Fruit fly (Drosophila melanogaster) whole organism, embryonic: ENCODE data around the gene CG15152.

Source experiments
- Awh ChIP-seq: fragments of 200-800 bp; sonication (Bioruptor generic); IDR thresholded peaks from 2 replicates; pipeline ENCODE4, ENCODE4 v1.3.6; 2022; ENCODE audit warnings: missing biosample characterization, missing genetic modification characterization
- CG10267 ChIP-seq: fragments of 200-800 bp; sonication (Bioruptor generic); optimal IDR thresholded peaks from 2 replicates; lab custom pipeline; 2018; ENCODE audit warnings: missing biosample characterization, mild to moderate bottlenecking, missing genetic modification characterization, moderate library complexity
- CG10274 ChIP-seq: fragments of 200-800 bp; sonication (Bioruptor generic); optimal IDR thresholded peaks from 3 replicates; lab custom pipeline; 2017; ENCODE audit warnings: missing biosample characterization, mild to moderate bottlenecking, missing genetic modification characterization
- CG10543 ChIP-seq: fragments of 200-800 bp; sonication (Bioruptor generic); optimal IDR thresholded peaks from 3 replicates; lab custom pipeline; 2017; ENCODE audit warnings: missing biosample characterization, mild to moderate bottlenecking, missing genetic modification characterization, moderate library complexity
- CG14050 ChIP-seq: fragments of 200-800 bp; sonication (Bioruptor generic); IDR thresholded peaks from 3 replicates; pipeline ENCODE4 v1.3.6; 2022; ENCODE audit warnings: missing biosample characterization, missing genetic modification characterization
- CG18262 ChIP-seq: fragments of 200-800 bp; optimal IDR thresholded peaks from 3 replicates; lab custom pipeline; 2019; ENCODE audit warnings: missing biosample characterization, mild to moderate bottlenecking, missing genetic modification characterization, moderate library complexity
- CG18476 ChIP-seq: fragments of 200-800 bp; sonication (Bioruptor generic); optimal IDR thresholded peaks from 2 replicates; lab custom pipeline; 2016; ENCODE audit warnings: missing biosample characterization, mild to moderate bottlenecking, missing genetic modification characterization
- CG33213 ChIP-seq: fragments of 200-800 bp; sonication (Bioruptor generic); optimal IDR thresholded peaks from 3 replicates; lab custom pipeline; 2016; ENCODE audit warnings: missing biosample characterization, missing genetic modification characterization
- CG3995 ChIP-seq: fragments of 200-800 bp; sonication (Bioruptor generic); optimal IDR thresholded peaks from 3 replicates; lab custom pipeline; 2016; ENCODE audit warnings: missing biosample characterization, missing genetic modification characterization
- CG42726 ChIP-seq: fragments of 200-800 bp; sonication (Bioruptor generic); IDR thresholded peaks from 2 replicates; pipeline ENCODE4 v1.3.6; 2022; ENCODE audit warnings: missing biosample characterization, missing genetic modification characterization; ENCODE audit not compliant: partially characterized antibody
- CG4360 ChIP-seq: fragments of 200-800 bp; sonication (Bioruptor generic); IDR thresholded peaks from 2 replicates; pipeline ENCODE4 v1.3.6; 2022; ENCODE audit warnings: missing biosample characterization, missing genetic modification characterization
- CG4404 ChIP-seq: fragments of 200-800 bp; sonication (Bioruptor generic); IDR thresholded peaks from 2 replicates; pipeline ENCODE4 v1.3.6; 2022; ENCODE audit warnings: missing biosample characterization, missing genetic modification characterization
- CG4424 ChIP-seq: fragments of 200-800 bp; sonication (Bioruptor generic); optimal IDR thresholded peaks from 3 replicates; lab custom pipeline; 2016; ENCODE audit warnings: missing biosample characterization, missing genetic modification characterization
- CG4617 ChIP-seq: fragments of 200-800 bp; sonication (Bioruptor generic); optimal IDR thresholded peaks from 3 replicates; lab custom pipeline; 2016; ENCODE audit warnings: missing biosample characterization, missing genetic modification characterization, borderline replicate concordance
- CG4707 ChIP-seq: fragments of 200-800 bp; sonication (Bioruptor generic); optimal IDR thresholded peaks from 2 replicates; lab custom pipeline; 2018; ENCODE audit warnings: missing biosample characterization, mild to moderate bottlenecking, missing genetic modification characterization, moderate library complexity
- CG5953 ChIP-seq: fragments of 200-800 bp; sonication (Bioruptor generic); IDR thresholded peaks from 2 replicates; pipeline ENCODE4 v1.3.6; 2022; ENCODE audit warnings: missing biosample characterization, missing genetic modification characterization
- CG6272 ChIP-seq: fragments of 200-800 bp; sonication (Bioruptor generic); IDR thresholded peaks from 2 replicates; pipeline ENCODE4 v1.3.6; 2022; ENCODE audit warnings: missing biosample characterization, missing genetic modification characterization
- CG6765 ChIP-seq: fragments of 200-800 bp; sonication (Bioruptor generic); optimal IDR thresholded peaks from 3 replicates; lab custom pipeline; 2017; ENCODE audit warnings: missing biosample characterization, mild to moderate bottlenecking, missing genetic modification characterization
- CG7372 ChIP-seq: fragments of 200-800 bp; sonication (Bioruptor generic); IDR thresholded peaks from 2 replicates; pipeline ENCODE4 v1.3.6; 2022; ENCODE audit warnings: missing biosample characterization, missing genetic modification characterization
- CTCF ChIP-seq: fragments of 200-800 bp; sonication (Bioruptor generic); optimal IDR thresholded peaks from 2 replicates; lab custom pipeline; 2017; ENCODE audit warnings: missing biosample characterization, mild to moderate bottlenecking, missing genetic modification characterization, moderate library complexity
- Hr3 ChIP-seq: fragments of 200-800 bp; sonication (Bioruptor generic); optimal IDR thresholded peaks from 3 replicates; lab custom pipeline; 2016; ENCODE audit warnings: missing biosample characterization, missing genetic modification characterization
- MBD-R2 ChIP-seq: fragments of 200-800 bp; sonication (Bioruptor generic); IDR thresholded peaks from 2 replicates; pipeline ENCODE4 v1.3.6; 2022; ENCODE audit warnings: missing biosample characterization, missing genetic modification characterization
- Pdp1 ChIP-seq, 2 experiments: fragments of 200-800 bp; sonication (Bioruptor generic); optimal IDR thresholded peaks; 3 replicates each; lab custom pipeline; 2016; ENCODE audit warnings: missing biosample characterization in 2 of 2, missing genetic modification characterization in 2 of 2, mild to moderate bottlenecking in 1 of 2, moderate library complexity in 1 of 2
- Sry-δ ChIP-seq: fragments of 200-800 bp; sonication (Bioruptor generic); optimal IDR thresholded peaks from 2 replicates; lab custom pipeline; 2016; ENCODE audit warnings: missing biosample characterization, missing genetic modification characterization
- Ssrp ChIP-seq: fragments of 200-800 bp; sonication (Bioruptor generic); optimal IDR thresholded peaks from 2 replicates; lab custom pipeline; 2018; ENCODE audit warnings: missing biosample characterization, mild to moderate bottlenecking, missing genetic modification characterization, moderate library complexity
- Taf1 ChIP-seq: fragments of 200-800 bp; sonication (Bioruptor generic); IDR thresholded peaks from 2 replicates; pipeline ENCODE4 v1.3.6; 2022; ENCODE audit warnings: missing biosample characterization, missing genetic modification characterization
- amos ChIP-seq: fragments of 200-800 bp; sonication (Bioruptor generic); IDR thresholded peaks from 2 replicates; pipeline ENCODE4 v1.3.6; 2022; ENCODE audit warnings: missing biosample characterization, missing genetic modification characterization; ENCODE audit not compliant: partially characterized antibody
- cas ChIP-seq: fragments of 200-800 bp; sonication (Bioruptor generic); IDR thresholded peaks from 2 replicates; pipeline ENCODE4 v1.3.6; 2022; ENCODE audit warnings: missing biosample characterization, missing genetic modification characterization
- crp ChIP-seq, 2 experiments: fragments of 200-800 bp; sonication (Bioruptor generic); optimal IDR thresholded peaks; 2 replicates in 1 of 2; 3 replicates in 1 of 2; lab custom pipeline; 2017; ENCODE audit warnings: missing biosample characterization in 2 of 2, missing genetic modification characterization in 2 of 2, mild to moderate bottlenecking in 1 of 2, moderate library complexity in 1 of 2
- dati ChIP-seq: fragments of 200-800 bp; sonication (Bioruptor generic); IDR thresholded peaks from 2 replicates; pipeline ENCODE4 v1.3.6; 2022; ENCODE audit warnings: missing biosample characterization, missing genetic modification characterization
- eve ChIP-seq, 2 experiments: fragments of >200 bp; optimal IDR thresholded peaks; 2 replicates each; lab custom pipeline; 2017; ENCODE audit warnings: missing biosample characterization in 2 of 2, missing genetic modification characterization in 2 of 2
- exex ChIP-seq: fragments of 200-800 bp; sonication (Bioruptor generic); optimal IDR thresholded peaks from 4 replicates; lab custom pipeline; 2018; ENCODE audit warnings: missing biosample characterization, mild to moderate bottlenecking, missing genetic modification characterization, moderate library complexity
- fd102C ChIP-seq: fragments of 200-800 bp; sonication (Bioruptor generic); optimal IDR thresholded peaks from 2 replicates; lab custom pipeline; 2018; ENCODE audit warnings: missing biosample characterization, mild to moderate bottlenecking, missing genetic modification characterization, moderate library complexity
- gro ChIP-seq: fragments of 200-800 bp; sonication (Bioruptor generic); optimal IDR thresholded peaks from 2 replicates; lab custom pipeline; 2016; ENCODE audit warnings: missing biosample characterization, missing genetic modification characterization
- gt ChIP-seq: fragments of 200-800 bp; sonication (Bioruptor generic); IDR thresholded peaks from 2 replicates; pipeline ENCODE4 v1.3.6; 2022; ENCODE audit warnings: missing biosample characterization, missing genetic modification characterization
- h ChIP-seq: fragments of >200 bp; optimal IDR thresholded peaks from 2 replicates; lab custom pipeline; 2017
- ind ChIP-seq: fragments of 200-800 bp; sonication (Bioruptor generic); optimal IDR thresholded peaks from 3 replicates; lab custom pipeline; 2016; ENCODE audit warnings: missing biosample characterization, missing genetic modification characterization
- ken ChIP-seq: fragments of 200-800 bp; sonication (Bioruptor generic); IDR thresholded peaks from 3 replicates; pipeline ENCODE4 v1.3.6; 2022; ENCODE audit warnings: missing biosample characterization, missing genetic modification characterization
- lmd ChIP-seq: fragments of 200-800 bp; sonication (Bioruptor generic); IDR thresholded peaks from 2 replicates; pipeline ENCODE4 v1.3.6; 2022; ENCODE audit warnings: missing biosample characterization, missing genetic modification characterization
- nerfin-1 ChIP-seq: fragments of 200-800 bp; sonication (Bioruptor generic); optimal IDR thresholded peaks from 3 replicates; lab custom pipeline; 2019; ENCODE audit warnings: missing biosample characterization, mild to moderate bottlenecking, missing genetic modification characterization, moderate library complexity
- peb ChIP-seq: fragments of 200-800 bp; sonication (Bioruptor generic); IDR thresholded peaks from 2 replicates; pipeline ENCODE4 v1.3.6; 2022; ENCODE audit warnings: missing biosample characterization, missing genetic modification characterization
- sens-2 ChIP-seq: fragments of 200-800 bp; sonication (Bioruptor generic); IDR thresholded peaks from 2 replicates; pipeline ENCODE4 v1.3.6; 2022; ENCODE audit warnings: missing biosample characterization, missing genetic modification characterization
- slbo ChIP-seq: fragments of 200-800 bp; sonication (Bioruptor generic); IDR thresholded peaks from 2 replicates; pipeline ENCODE4 v1.3.6; 2022; ENCODE audit warnings: missing biosample characterization, missing genetic modification characterization
- tin ChIP-seq: fragments of 200-800 bp; sonication (Bioruptor generic); optimal IDR thresholded peaks from 3 replicates; lab custom pipeline; 2016; ENCODE audit warnings: missing biosample characterization, missing genetic modification characterization
- tio ChIP-seq: fragments of 200-800 bp; sonication (Bioruptor generic); optimal IDR thresholded peaks from 2 replicates; lab custom pipeline; 2017; ENCODE audit warnings: missing biosample characterization, missing genetic modification characterization, inconsistent platforms
- tll ChIP-seq, 2 experiments: fragments of 200-800 bp in 1 of 2; fragments of >200 bp in 1 of 2; sonication (Bioruptor generic) in 1 of 2; optimal IDR thresholded peaks; 2 replicates each; lab custom pipeline; 2017 to 2019; ENCODE audit warnings: missing biosample characterization in 2 of 2, missing genetic modification characterization in 2 of 2, mild to moderate bottlenecking in 1 of 2, moderate library complexity in 1 of 2
- tup ChIP-seq: fragments of 200-800 bp; sonication (Bioruptor generic); optimal IDR thresholded peaks from 2 replicates; lab custom pipeline; 2016; ENCODE audit warnings: missing biosample characterization, mild to moderate bottlenecking, missing genetic modification characterization, moderate library complexity
- wek ChIP-seq: fragments of 200-800 bp; sonication (Bioruptor generic); optimal IDR thresholded peaks from 3 replicates; lab custom pipeline; 2018; ENCODE audit warnings: missing biosample characterization, mild to moderate bottlenecking, missing genetic modification characterization, moderate library complexity
- zf30C ChIP-seq: fragments of 200-800 bp; sonication (Bioruptor generic); optimal IDR thresholded peaks from 3 replicates; lab custom pipeline; 2018; ENCODE audit warnings: missing biosample characterization, mild to moderate bottlenecking, missing genetic modification characterization
- zfh1 ChIP-seq: fragments of 200-800 bp; sonication (Bioruptor generic); IDR thresholded peaks from 3 replicates; pipeline ENCODE4 v1.3.6; 2022; ENCODE audit warnings: missing biosample characterization, missing genetic modification characterization

Gene CG15152

dm6 chr2L:18148552-18149219, 34.3 kb downstream of the CG15152 start (continued):
- TF ChIP-seq nerfin-1 (tag; lab: Kevin White, UChicago) (peak; percentile 66), wek (GFP tag; lab: Kevin White, UChicago) (peak; percentile 83), fd102C (GFP tag; lab: Kevin White, UChicago) (no peak), CG7372 (GFP tag; lab: Robert Waterston, UW) (no peak), amos (no peak; the same call in 1 of the 2 replicates), CG4424 (peak; percentile 36), CG33213 (GFP tag; lab: Kevin White, UChicago) (peak; percentile 40), exex (tag; lab: Kevin White, UChicago) (peak; percentile 95), Pdp1 (GFP tag; optimal IDR thresholded peaks at IDR 0.05; lab: Kevin White, UChicago) (peak; percentile 3 to 48), CG4404 (GFP tag; lab: Robert Waterston, UW) (no peak), CG3995 (GFP tag; lab: Kevin White, UChicago) (peak; percentile 11), CG10543 (peak; percentile 88), Ssrp (tag; lab: Kevin White, UChicago) (no peak), CG6272 (GFP tag; lab: Robert Waterston, UW) (no peak), ind (GFP tag; lab: Kevin White, UChicago) (peak; percentile 5), zf30C (GFP tag; lab: Kevin White, UChicago) (no peak), sens-2 (GFP tag; lab: Robert Waterston, UW) (0 out of 2 replicates have a peak, but pooled peaks have one; percentile 6), dati (no peak), lmd (GFP tag; lab: Robert Waterston, UW) (peak; percentile 6; the same call in 1 of the 2 replicates), CG18262 (tag; lab: Kevin White, UChicago) (peak; percentile 53), tll (GFP tag; optimal IDR thresholded peaks at IDR 0.05; lab: Kevin White, UChicago) (no peak), tin (GFP tag; lab: Kevin White, UChicago) (no peak), peb (GFP tag; lab: Robert Waterston, UW) (no peak), CG4360 (GFP tag; lab: Robert Waterston, UW) (no peak), gt (GFP tag; lab: Robert Waterston, UW) (no peak), gro (GFP tag; lab: Kevin White, UChicago) (no peak), tio (peak; percentile 47), CG10267 (peak; percentile 22), eve (GFP tag; optimal IDR thresholded peaks at IDR 0.05; lab: Kevin White, UChicago) (peak in 1 of 2 experiments; percentile 64), Hr3 (GFP tag; lab: Kevin White, UChicago) (no peak), tup (peak; percentile 35), Sry-δ (no peak), CTCF (GFP tag; lab: Kevin White, UChicago) (peak; percentile 6), cas (GFP tag; lab: Robert Waterston, UW) (no peak), CG6765 (GFP tag; lab: Kevin White, UChicago) (peak; percentile 72), ken (GFP tag; lab: Robert Waterston, UW) (peak; percentile 37; the same call in 1 of the 3 replicates), CG14050 (GFP tag; lab: Robert Waterston, UW) (no peak; the same call in 2 of the 3 replicates), CG4617 (no peak), slbo (GFP tag; lab: Robert Waterston, UW) (peak; percentile 10; the same call in 1 of the 2 replicates), Taf1 (no peak), Awh (GFP tag; lab: Robert Waterston, UW) (peak; percentile 78), CG18476 (GFP tag; lab: Kevin White, UChicago) (no peak), h (lab: Kevin White, UChicago) (no peak), CG10274 (GFP tag; lab: Kevin White, UChicago) (peak; percentile 34), zfh1 (GFP tag; lab: Robert Waterston, UW) (peak; percentile 66; the same call in 1 of the 3 replicates), crp (GFP tag; optimal IDR thresholded peaks at IDR 0.05; lab: Kevin White, UChicago) (no peak), CG4707 (GFP tag; lab: Kevin White, UChicago) (peak; percentile 69), MBD-R2 (GFP tag; lab: Robert Waterston, UW) (peak; percentile 29; the same call in 1 of the 2 replicates), CG5953 (GFP tag; lab: Robert Waterston, UW) (peak; percentile 67; the same call in 1 of the 2 replicates), CG42726 (GFP tag; lab: Robert Waterston, UW) (no peak)
